Worm (Caenorhabditis elegans): Measurements from ENCODE around the gene kvs-3.

kvs-3 gene

ce11 chrV:9346804-9347203, 28.7 kb downstream of the kvs-3 start, which contains the start of the genes K07B1.7 and try-5:
TSS of gene K07B1.7 (minus strand) at chrV:9346962.
TSS of gene try-5 (plus strand) at chrV:9347044.
- no peak for TF ChIP-seq nhr-2 (tag; optimal IDR thresholded peaks at IDR 0.05)
- no peak for TF ChIP-seq sem-2 (GFP tag; optimal IDR thresholded peaks at IDR 0.05)
- peak; percentile 45 for TF ChIP-seq pha-4 (tag; optimal IDR thresholded peaks at IDR 0.05)
- no peak for TF ChIP-seq cnd-1 (tag; optimal IDR thresholded peaks at IDR 0.05)
- TF ChIP-seq snpc-4 (tag; optimal IDR thresholded peaks at IDR 0.05) = no peak
- no peak for TF ChIP-seq ztf-11 (tag; optimal IDR thresholded peaks at IDR 0.05)
- no peak for TF ChIP-seq drap-1 (GFP tag; optimal IDR thresholded peaks at IDR 0.05)
- TF ChIP-seq mls-2 (tag; optimal IDR thresholded peaks at IDR 0.05) = no peak
- TF ChIP-seq ham-2 (GFP tag; optimal IDR thresholded peaks at IDR 0.05) = no peak
- no peak for TF ChIP-seq elt-3 (tag; optimal IDR thresholded peaks at IDR 0.05)
- no peak for TF ChIP-seq unc-62 (GFP tag; optimal IDR thresholded peaks at IDR 0.05)
- no peak for TF ChIP-seq unc-120 (tag; optimal IDR thresholded peaks at IDR 0.05; ENCODE audit: poor library complexity, severe bottlenecking)
- TF ChIP-seq ceh-39 (tag; optimal IDR thresholded peaks at IDR 0.05) = peak; percentile 91
- TF ChIP-seq blmp-1 (tag; optimal IDR thresholded peaks at IDR 0.05) = no peak
- no peak for TF ChIP-seq nhr-12 (tag; optimal IDR thresholded peaks at IDR 0.05)
- TF ChIP-seq lin-32 (GFP tag; optimal IDR thresholded peaks at IDR 0.05) = no peak
- peak; percentile 2 for TF ChIP-seq lin-13 (tag; optimal IDR thresholded peaks at IDR 0.05)
- TF ChIP-seq mep-1 (tag; optimal IDR thresholded peaks at IDR 0.05) = peak; percentile 65
- TF ChIP-seq ceh-83 (GFP tag; optimal IDR thresholded peaks at IDR 0.05) = no peak
- TF ChIP-seq nhr-76 (tag; optimal IDR thresholded peaks at IDR 0.05) = no peak
- TF ChIP-seq bed-3 (GFP tag; optimal IDR thresholded peaks at IDR 0.05) = no peak
- no peak for TF ChIP-seq hlh-1 (tag; optimal IDR thresholded peaks at IDR 0.05)
- TF ChIP-seq sptf-1 (tag; optimal IDR thresholded peaks at IDR 0.05) = no peak
- peak; percentile 48 for TF ChIP-seq nhr-237 (tag; optimal IDR thresholded peaks at IDR 0.05)
- no peak for TF ChIP-seq M03D4.4 (tag; optimal IDR thresholded peaks at IDR 0.05)
- TF ChIP-seq unc-39 (tag; optimal IDR thresholded peaks at IDR 0.05) = no peak
- TF ChIP-seq flh-1 (GFP tag; optimal IDR thresholded peaks at IDR 0.05) = no peak
- TF ChIP-seq lsy-2 (tag; optimal IDR thresholded peaks at IDR 0.05) = peak; percentile 75
- TF ChIP-seq tbx-8 (GFP tag; optimal IDR thresholded peaks at IDR 0.05) = no peak
- peak; percentile 83 for TF ChIP-seq ces-1 (GFP tag; optimal IDR thresholded peaks at IDR 0.05)
- no peak for TF ChIP-seq mab-5 (tag; optimal IDR thresholded peaks at IDR 0.05)
- no peak for TF ChIP-seq zip-8 (tag; optimal IDR thresholded peaks at IDR 0.05)
- no peak for TF ChIP-seq elt-1 (tag; optimal IDR thresholded peaks at IDR 0.05; ENCODE audit: borderline replicate concordance, insufficient read depth)
- no peak for TF ChIP-seq nhr-28 (tag; optimal IDR thresholded peaks at IDR 0.05)
- no peak for TF ChIP-seq ceh-43 (GFP tag; optimal IDR thresholded peaks at IDR 0.05)

DNA sequence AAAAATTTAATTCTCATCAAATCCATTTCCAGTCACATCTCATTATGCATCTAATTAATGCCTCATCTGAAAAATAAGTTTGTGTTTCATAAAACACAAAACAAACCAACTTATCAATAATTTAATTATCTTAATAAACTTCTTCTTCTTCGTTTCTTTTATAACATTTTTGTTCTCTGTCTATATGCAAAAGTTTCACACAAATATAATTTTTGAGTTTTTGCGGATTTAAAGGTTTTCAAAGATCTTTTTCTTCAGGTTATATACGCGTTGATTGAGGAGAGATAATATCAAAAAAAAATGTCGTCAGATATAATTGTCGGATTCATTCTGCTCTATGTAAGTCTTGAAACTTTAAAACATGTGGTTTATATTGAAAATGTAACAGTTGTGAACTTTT, 31.6 kb downstream of the kvs-3 start, which contains the start of gene srx-47:
Gene srx-47 (plus strand): TSS at position 301 of the 400 bp plus-strand sequence.
- no peak for TF ChIP-seq tbx-8 (GFP tag; optimal IDR thresholded peaks at IDR 0.05)
- no peak for TF ChIP-seq unc-62 (GFP tag; optimal IDR thresholded peaks at IDR 0.05)
- no peak for TF ChIP-seq nhr-76 (tag; optimal IDR thresholded peaks at IDR 0.05)
- TF ChIP-seq lin-32 (GFP tag; optimal IDR thresholded peaks at IDR 0.05) = no peak
- no peak for TF ChIP-seq ceh-39 (tag; optimal IDR thresholded peaks at IDR 0.05)
- no peak for TF ChIP-seq cnd-1 (tag; optimal IDR thresholded peaks at IDR 0.05)
- TF ChIP-seq pha-4 (tag; optimal IDR thresholded peaks at IDR 0.05) = no peak
- TF ChIP-seq blmp-1 (tag; optimal IDR thresholded peaks at IDR 0.05) = no peak
- TF ChIP-seq unc-120 (tag; optimal IDR thresholded peaks at IDR 0.05; ENCODE audit: poor library complexity, severe bottlenecking) = no peak
- no peak for TF ChIP-seq M03D4.4 (tag; optimal IDR thresholded peaks at IDR 0.05)
- no peak for TF ChIP-seq zip-8 (tag; optimal IDR thresholded peaks at IDR 0.05)
- TF ChIP-seq snpc-4 (tag; optimal IDR thresholded peaks at IDR 0.05) = no peak
- TF ChIP-seq nhr-28 (tag; optimal IDR thresholded peaks at IDR 0.05) = no peak

- TF ChIP-seq ham-2 (GFP tag; optimal IDR thresholded peaks at IDR 0.05) = no peak
- no peak for TF ChIP-seq drap-1 (GFP tag; optimal IDR thresholded peaks at IDR 0.05)
- no peak for TF ChIP-seq cnd-1 (tag; optimal IDR thresholded peaks at IDR 0.05)
- no peak for TF ChIP-seq ceh-83 (GFP tag; optimal IDR thresholded peaks at IDR 0.05)
- no peak for TF ChIP-seq tbx-8 (GFP tag; optimal IDR thresholded peaks at IDR 0.05)
- no peak for TF ChIP-seq nhr-2 (tag; optimal IDR thresholded peaks at IDR 0.05)
- no peak for TF ChIP-seq unc-39 (tag; optimal IDR thresholded peaks at IDR 0.05)
- TF ChIP-seq ceh-43 (GFP tag; optimal IDR thresholded peaks at IDR 0.05) = no peak
Observed at ce11 chrV:9352947-9353346, 34.8 kb downstream of the kvs-3 start, which contains the start of gene srx-46. TSS of gene srx-46 (plus strand) at chrV:9353247.
